Worm (Caenorhabditis elegans) whole organism, L2 larva: ENCODE measurements around the gene Y73B6BL.47.

Source experiments
- C34F6.9 ChIP-seq: fragments of 150-350 bp; optimal IDR thresholded peaks from 2 replicates; lab custom pipeline; 2014; ENCODE audit warnings: missing biosample characterization, missing genetic modification characterization
- Y55F3AM.14 ChIP-seq: fragments of 200-800 bp; sonication (Bioruptor generic); optimal IDR thresholded peaks from 2 replicates; lab custom pipeline; 2018; ENCODE audit warnings: mild to moderate bottlenecking, missing genetic modification characterization, missing compliant biosample characterization
- skn-1 ChIP-seq: sonication (generic microtip); optimal IDR thresholded peaks from 2 replicates; lab custom pipeline; 2017; ENCODE audit warnings: missing biosample characterization, missing genetic modification characterization
- sma-9 ChIP-seq, 2 experiments: fragments of 150-350 bp in 1 of 2; sonication (generic microtip) in 1 of 2; optimal IDR thresholded peaks; 2 replicates each; lab custom pipeline; 2014 to 2016; ENCODE audit warnings: missing genetic modification characterization in 2 of 2, mild to moderate bottlenecking in 1 of 2, missing biosample characterization in 1 of 2, missing compliant biosample characterization in 1 of 2, missing genetic modification reagents in 1 of 2, moderate library complexity in 1 of 2
- zag-1 ChIP-seq: fragments of 150-350 bp; optimal IDR thresholded peaks from 2 replicates; lab custom pipeline; 2014; ENCODE audit warnings: missing biosample characterization, missing genetic modification characterization

DNA sequence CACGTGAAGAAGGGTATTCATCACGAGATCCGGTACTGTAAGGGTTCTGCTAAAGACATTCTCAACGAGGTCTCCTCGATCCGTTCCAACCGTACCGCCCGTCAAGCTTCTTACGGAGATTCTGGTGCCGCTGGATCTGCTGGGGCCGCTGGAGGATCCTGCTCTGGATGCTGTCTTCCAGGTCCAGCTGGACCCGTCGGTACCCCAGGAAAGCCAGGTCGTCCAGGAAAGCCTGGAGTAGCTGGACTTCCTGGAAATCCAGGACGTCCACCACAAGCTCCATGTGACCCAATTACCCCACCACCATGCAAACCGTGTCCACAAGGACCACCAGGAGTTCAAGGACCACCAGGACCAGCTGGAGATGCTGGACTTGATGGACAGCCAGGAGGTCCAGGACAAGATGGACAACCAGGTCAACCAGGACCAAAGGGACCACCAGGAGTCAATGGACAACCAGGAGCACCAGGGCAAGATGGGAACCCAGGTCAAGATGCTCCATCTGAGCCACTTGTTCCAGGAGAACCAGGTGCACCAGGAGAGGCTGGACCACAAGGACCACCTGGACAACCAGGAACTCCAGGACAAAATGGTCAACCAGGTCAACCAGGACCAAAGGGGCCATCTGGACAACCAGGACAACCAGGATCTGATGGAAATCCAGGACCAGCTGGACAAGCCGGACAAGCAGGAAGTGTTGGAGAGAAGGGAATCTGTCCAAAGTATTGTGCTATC is 15.7 kb downstream of the Y73B6BL.47 start:
- TF ChIP-seq Y55F3AM.14 (GFP tag; lab: Kevin White, UChicago), result no peak
- no peak for TF ChIP-seq C34F6.9 (tag; lab: Kevin White, UChicago)
- TF ChIP-seq sma-9 (GFP tag; optimal IDR thresholded peaks at IDR 0.05; lab: Kevin White, UChicago), result no peak
- TF ChIP-seq sma-9 (tag; optimal IDR thresholded peaks at IDR 0.05; lab: Kevin White, UChicago), result no peak
- TF ChIP-seq zag-1, result no peak
- TF ChIP-seq skn-1 (tag; lab: Kevin White, UChicago), result no peak
